Worm (Caenorhabditis elegans) whole organism, late embryonic: Measurements from ENCODE around the gene zipt-15.

Experiments used
- C08G9.2 ChIP-seq: sonication (generic microtip); optimal IDR thresholded peaks from 2 replicates; lab custom pipeline; 2016; ENCODE audit warnings: mild to moderate bottlenecking, missing genetic modification characterization, moderate library complexity, missing compliant biosample characterization
- ahr-1 ChIP-seq: sonication (generic microtip); optimal IDR thresholded peaks from 2 replicates; lab custom pipeline; 2016; ENCODE audit warnings: missing genetic modification characterization, missing compliant biosample characterization
- ama-1 ChIP-seq: fragments of 150-350 bp; optimal IDR thresholded peaks from 2 replicates; lab custom pipeline; 2014
- ceh-14 ChIP-seq: sonication (generic microtip); optimal IDR thresholded peaks from 2 replicates; lab custom pipeline; 2016; ENCODE audit warnings: missing genotype, missing genetic modification characterization, missing compliant biosample characterization
- ceh-30 ChIP-seq: fragments of 150-350 bp; optimal IDR thresholded peaks from 2 replicates; lab custom pipeline; 2014; ENCODE audit warnings: missing biosample characterization, missing genetic modification characterization
- ceh-31 ChIP-seq: sonication (generic microtip); optimal IDR thresholded peaks from 2 replicates; lab custom pipeline; 2016; ENCODE audit warnings: missing genetic modification characterization, missing compliant biosample characterization
- ceh-45 ChIP-seq: fragments of 200-800 bp; sonication (Bioruptor generic); IDR thresholded peaks from 2 replicates; pipeline ENCODE4 v1.3.6; 2022; ENCODE audit warnings: missing genetic modification reagents, missing genetic modification characterization, missing compliant biosample characterization
- ceh-48 ChIP-seq: sonication (generic microtip); optimal IDR thresholded peaks from 2 replicates; lab custom pipeline; 2016; ENCODE audit warnings: missing genetic modification characterization, inconsistent platforms, missing compliant biosample characterization
- ceh-6 ChIP-seq: fragments of 200-800 bp; sonication (Bioruptor generic); optimal IDR thresholded peaks from 2 replicates; lab custom pipeline; 2018; ENCODE audit warnings: mild to moderate bottlenecking, missing genetic modification characterization, missing compliant biosample characterization
- che-1 ChIP-seq: sonication (generic microtip); optimal IDR thresholded peaks from 2 replicates; lab custom pipeline; 2016; ENCODE audit warnings: mild to moderate bottlenecking, missing genetic modification characterization, missing compliant biosample characterization
- dve-1 ChIP-seq: sonication (generic microtip); optimal IDR thresholded peaks from 2 replicates; lab custom pipeline; 2017; ENCODE audit warnings: antibody characterized with exemption, mild to moderate bottlenecking, missing genetic modification characterization, missing compliant biosample characterization
- elt-2 ChIP-seq: sonication (generic microtip); optimal IDR thresholded peaks from 2 replicates; lab custom pipeline; 2016; ENCODE audit warnings: missing genetic modification reagents, missing genetic modification characterization, missing compliant biosample characterization
- eyg-1 ChIP-seq: sonication (generic microtip); optimal IDR thresholded peaks from 2 replicates; lab custom pipeline; 2016; ENCODE audit warnings: missing genotype, missing genetic modification characterization, missing compliant biosample characterization
- gmeb-2 ChIP-seq: sonication (generic microtip); optimal IDR thresholded peaks from 2 replicates; lab custom pipeline; 2016; ENCODE audit warnings: missing genetic modification characterization, inconsistent platforms, missing compliant biosample characterization
- hlh-15 ChIP-seq: sonication (generic microtip); optimal IDR thresholded peaks from 2 replicates; lab custom pipeline; 2016; ENCODE audit warnings: missing genetic modification characterization, missing compliant biosample characterization
- hlh-8 ChIP-seq: sonication (generic microtip); optimal IDR thresholded peaks from 2 replicates; lab custom pipeline; 2016; ENCODE audit warnings: missing genotype, missing genetic modification characterization, missing compliant biosample characterization
- lin-11 ChIP-seq: fragments of 200-800 bp; sonication (Bioruptor generic); optimal IDR thresholded peaks from 2 replicates; lab custom pipeline; 2018; ENCODE audit warnings: mild to moderate bottlenecking, missing genetic modification characterization, missing compliant biosample characterization
- mec-3 ChIP-seq: sonication (generic microtip); optimal IDR thresholded peaks from 2 replicates; lab custom pipeline; 2016; ENCODE audit warnings: borderline replicate concordance, missing genetic modification characterization, missing compliant biosample characterization
- npax-4 ChIP-seq: sonication (generic microtip); optimal IDR thresholded peaks from 2 replicates; lab custom pipeline; 2016; ENCODE audit warnings: missing genetic modification characterization, missing compliant biosample characterization
- pha-2 ChIP-seq: sonication (generic microtip); optimal IDR thresholded peaks from 2 replicates; lab custom pipeline; 2017; ENCODE audit warnings: mild to moderate bottlenecking, missing genetic modification characterization, missing compliant biosample characterization
- pros-1 ChIP-seq: fragments of 150-350 bp; optimal IDR thresholded peaks from 2 replicates; lab custom pipeline; 2014; ENCODE audit warnings: missing biosample characterization, missing genetic modification reagents, missing genetic modification characterization
- rnt-1 ChIP-seq: sonication (generic microtip); optimal IDR thresholded peaks from 2 replicates; lab custom pipeline; 2016; ENCODE audit warnings: missing genetic modification characterization, missing compliant biosample characterization
- sox-2 ChIP-seq: fragments of 200-800 bp; sonication (Bioruptor generic); IDR thresholded peaks from 2 replicates; pipeline ENCODE4 v1.3.6; 2022; ENCODE audit warnings: missing genetic modification reagents, missing genetic modification characterization, missing compliant biosample characterization
- sox-4 ChIP-seq: sonication (generic microtip); optimal IDR thresholded peaks from 2 replicates; lab custom pipeline; 2017; ENCODE audit warnings: mild to moderate bottlenecking, missing genetic modification characterization, inconsistent platforms, missing compliant biosample characterization
- tbx-2 ChIP-seq: sonication (generic microtip); optimal IDR thresholded peaks from 2 replicates; lab custom pipeline; 2016; ENCODE audit warnings: missing genetic modification characterization, missing compliant biosample characterization
- tbx-7 ChIP-seq: sonication (generic microtip); optimal IDR thresholded peaks from 2 replicates; lab custom pipeline; 2016; ENCODE audit warnings: missing genotype, missing genetic modification characterization, missing compliant biosample characterization
- unc-3 ChIP-seq, 2 experiments: fragments of 200-800 bp in 1 of 2; sonication (Bioruptor generic) in 1 of 2; sonication (generic microtip) in 1 of 2; conservative IDR thresholded peaks in 1 of 2; optimal IDR thresholded peaks in 1 of 2; 2 replicates each; pipeline versions ENCODE4 v1.3.6 to Lab custom; 2016 to 2022; ENCODE audit warnings: missing compliant biosample characterization in 2 of 2, missing genetic modification characterization in 2 of 2, missing genetic modification reagents in 1 of 2
- unc-42 ChIP-seq: sonication (generic microtip); optimal IDR thresholded peaks from 2 replicates; lab custom pipeline; 2016; ENCODE audit warnings: missing genotype, missing genetic modification characterization, missing compliant biosample characterization
- zip-5 ChIP-seq: sonication (generic microtip); optimal IDR thresholded peaks from 2 replicates; lab custom pipeline; 2016; ENCODE audit warnings: missing genetic modification characterization, missing compliant biosample characterization

zipt-15 gene

ce11 chrIV:824854-825253 is at the start of gene zipt-15:
TSS of gene zipt-15 (minus strand) at chrIV:824954.
- no peak for TF ChIP-seq ahr-1 (tag; lab: Kevin White, UChicago)
- no peak for TF ChIP-seq ceh-6 (GFP tag; lab: Kevin White, UChicago)
- TF ChIP-seq unc-42, result no peak
- no peak for TF ChIP-seq elt-2
- TF ChIP-seq ama-1, result no peak
- no peak for TF ChIP-seq ceh-14
- no peak for TF ChIP-seq unc-3 (GFP tag; conservative IDR thresholded peaks at IDR 0.05; lab: Robert Waterston, UW)
- TF ChIP-seq unc-3 (tag; optimal IDR thresholded peaks at IDR 0.05; lab: Kevin White, UChicago), result no peak
- TF ChIP-seq C08G9.2 (tag; lab: Kevin White, UChicago), result no peak
- TF ChIP-seq, all 69 proteins: peak for 0

- TF ChIP-seq unc-42 (no peak), che-1 (tag; lab: Kevin White, UChicago) (no peak), tbx-2 (tag; lab: Kevin White, UChicago) (no peak), ceh-31 (tag; lab: Kevin White, UChicago) (no peak)
Observed at ce11 chrIV:873174-873788, 48.5 kb upstream of the zipt-15 start.

- TF ChIP-seq ceh-6 (GFP tag; lab: Kevin White, UChicago), result no peak
- no peak for TF ChIP-seq hlh-8 (tag; lab: Kevin White, UChicago)
- TF ChIP-seq zip-5 (tag; lab: Kevin White, UChicago), result no peak
- TF ChIP-seq ceh-45 (GFP tag; lab: Robert Waterston, UW), result no peak
- TF ChIP-seq, all 69 proteins: peak for 0
Observed at ce11 chrIV:868723-869122, 44.0 kb upstream of the zipt-15 start.

- TF ChIP-seq ceh-45 (GFP tag; lab: Robert Waterston, UW) (no peak), ama-1 (peak; percentile 45), che-1 (tag; lab: Kevin White, UChicago) (no peak), dve-1 (tag; lab: Kevin White, UChicago) (peak; percentile 56), lin-11 (tag; lab: Kevin White, UChicago) (no peak), elt-2 (peak; percentile 24)
- TF ChIP-seq, all 69 proteins: peak for 3
Observed at ce11 chrIV:866828-867270, 42.1 kb upstream of the zipt-15 start.

DNA sequence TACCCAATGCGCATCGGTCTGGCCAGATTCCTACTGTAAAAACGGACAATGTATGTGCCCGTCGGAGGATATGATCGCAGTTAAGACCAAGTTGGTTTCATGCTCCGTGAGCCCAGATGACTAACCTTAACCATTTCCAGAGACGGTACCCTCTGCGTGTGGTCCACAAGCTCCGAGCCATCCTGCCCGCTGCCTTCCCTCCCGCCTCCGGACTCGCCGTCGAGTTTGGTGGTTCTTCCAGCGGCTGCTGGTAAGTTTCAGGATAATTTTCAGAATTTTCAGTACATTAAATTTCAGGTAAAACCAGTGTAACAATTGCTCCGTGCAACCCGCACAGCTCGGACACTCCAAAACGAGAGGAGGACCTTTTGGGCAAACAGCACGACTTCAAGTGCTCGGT is 36.1 kb upstream of the zipt-15 start:
- TF ChIP-seq rnt-1 (tag; lab: Kevin White, UChicago), result no peak
- TF ChIP-seq sox-2, result no peak
- no peak for TF ChIP-seq gmeb-2 (tag; lab: Kevin White, UChicago)
- TF ChIP-seq ceh-30 (tag; lab: Kevin White, UChicago), result no peak
- TF ChIP-seq sox-4 (tag; lab: Kevin White, UChicago), result no peak
- TF ChIP-seq eyg-1, result no peak

ce11 chrIV:858630-859029 is 33.9 kb upstream of the zipt-15 start, which contains the start of gene Y55F3BR.2:
TSS of gene Y55F3BR.2 (plus strand) at chrIV:858930.
- TF ChIP-seq tbx-2 (tag; lab: Kevin White, UChicago), result no peak
- no peak for TF ChIP-seq sox-2
- no peak for TF ChIP-seq hlh-15 (tag; lab: Kevin White, UChicago)
- no peak for TF ChIP-seq gmeb-2 (tag; lab: Kevin White, UChicago)
- no peak for TF ChIP-seq pha-2 (tag; lab: Kevin White, UChicago)
- TF ChIP-seq tbx-7 (tag; lab: Kevin White, UChicago), result no peak
- no peak for TF ChIP-seq pros-1 (tag; lab: Kevin White, UChicago)
- no peak for TF ChIP-seq zip-5 (tag; lab: Kevin White, UChicago)
- TF ChIP-seq hlh-8 (tag; lab: Kevin White, UChicago), result no peak
- TF ChIP-seq ceh-48, result no peak

DNA sequence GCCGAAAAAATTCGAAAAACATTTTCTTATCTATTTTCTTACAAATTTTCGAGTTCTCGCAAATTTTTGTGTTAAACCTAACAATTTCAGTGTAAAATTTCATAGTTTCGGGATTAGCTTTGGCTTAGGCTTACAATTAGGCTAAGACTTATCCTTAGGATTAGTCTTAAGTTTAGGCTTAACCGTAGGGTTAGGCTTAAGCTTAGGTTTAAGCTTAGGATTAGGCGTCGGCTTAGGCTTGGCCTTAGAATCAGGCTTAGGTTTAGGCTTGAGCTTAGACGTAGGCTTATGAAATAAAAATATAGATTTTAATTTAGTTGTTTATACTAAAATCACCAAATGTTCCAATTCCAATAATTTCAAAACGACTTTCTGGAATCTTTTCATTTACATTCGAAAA is 31.3 kb upstream of the zipt-15 start:
- TF ChIP-seq npax-4 (tag; lab: Kevin White, UChicago), result no peak
- TF ChIP-seq mec-3 (tag; lab: Kevin White, UChicago), result no peak
- TF ChIP-seq dve-1 (tag; lab: Kevin White, UChicago), result peak; percentile 93
- no peak for TF ChIP-seq ceh-31 (tag; lab: Kevin White, UChicago)
- TF ChIP-seq, all 69 proteins: peak for 1
